Fruit fly (Drosophila melanogaster) whole organism, prepupa: ENCODE data around the gene Tbc1d22.
A peak's percentile ranks its signal among the peaks of the same experiment; 100 is the strongest.

ENCODE experiments used
- Blimp-1 ChIP-seq: fragments of 200-800 bp; sonication (Bioruptor generic); optimal IDR thresholded peaks from 3 replicates; lab custom pipeline; 2017; ENCODE audit warnings: missing biosample characterization, missing genetic modification characterization, mild to moderate bottlenecking, moderate library complexity, missing genetic modification reagents
- CG10631 ChIP-seq: fragments of 200-800 bp; sonication (Bioruptor generic); optimal IDR thresholded peaks from 2 replicates; lab custom pipeline; 2016; ENCODE audit warnings: missing biosample characterization, missing genetic modification characterization
- CG11294 ChIP-seq: fragments of 200-800 bp; sonication (Bioruptor generic); IDR thresholded peaks from 2 replicates; pipeline ENCODE4 v1.3.6; 2022; ENCODE audit warnings: missing biosample characterization, missing genetic modification characterization
- CG11902 ChIP-seq: fragments of 200-800 bp; sonication (Bioruptor generic); optimal IDR thresholded peaks from 3 replicates; lab custom pipeline; 2016; ENCODE audit warnings: missing biosample characterization, missing genetic modification characterization
- CG1621 ChIP-seq: fragments of 200-800 bp; sonication (Bioruptor generic); optimal IDR thresholded peaks from 3 replicates; lab custom pipeline; 2018; ENCODE audit warnings: missing biosample characterization, mild to moderate bottlenecking, missing genetic modification characterization
- CG16779 ChIP-seq: fragments of 200-800 bp; sonication (Bioruptor generic); optimal IDR thresholded peaks from 3 replicates; lab custom pipeline; 2017; ENCODE audit warnings: missing biosample characterization, mild to moderate bottlenecking, missing genetic modification characterization
- CG3032 ChIP-seq: fragments of 200-800 bp; optimal IDR thresholded peaks from 2 replicates; lab custom pipeline; 2019; ENCODE audit warnings: missing biosample characterization, mild to moderate bottlenecking, missing genetic modification characterization, moderate library complexity
- CG31627 ChIP-seq: fragments of 200-800 bp; sonication (Bioruptor generic); optimal IDR thresholded peaks from 3 replicates; lab custom pipeline; 2016; ENCODE audit warnings: missing biosample characterization, missing genetic modification characterization
- CG32006 ChIP-seq: fragments of 200-800 bp; sonication (Bioruptor generic); optimal IDR thresholded peaks from 3 replicates; lab custom pipeline; 2017; ENCODE audit warnings: missing biosample characterization, mild to moderate bottlenecking, missing genetic modification characterization
- CG34406 ChIP-seq: fragments of 200-800 bp; sonication (Bioruptor generic); optimal IDR thresholded peaks from 3 replicates; lab custom pipeline; 2016; ENCODE audit warnings: missing biosample characterization, missing genetic modification characterization
- CG4318 ChIP-seq: fragments of 200-800 bp; sonication (Bioruptor generic); optimal IDR thresholded peaks from 3 replicates; lab custom pipeline; 2017; ENCODE audit warnings: missing biosample characterization, mild to moderate bottlenecking, missing genetic modification characterization
- CG6163 ChIP-seq: fragments of 200-800 bp; sonication (Bioruptor generic); IDR thresholded peaks from 3 replicates; pipeline ENCODE4 v1.3.6; 2022; ENCODE audit warnings: missing biosample characterization, missing genetic modification characterization
- CG6276 ChIP-seq: fragments of 200-800 bp; sonication (Bioruptor generic); optimal IDR thresholded peaks from 2 replicates; lab custom pipeline; 2017; ENCODE audit warnings: missing biosample characterization, mild to moderate bottlenecking, missing genetic modification characterization
- CG6792 ChIP-seq: fragments of 200-800 bp; sonication (Bioruptor generic); optimal IDR thresholded peaks from 3 replicates; lab custom pipeline; 2016; ENCODE audit warnings: missing biosample characterization, missing genetic modification characterization
- CG6808 ChIP-seq: fragments of 200-800 bp; sonication (Bioruptor generic); optimal IDR thresholded peaks from 3 replicates; lab custom pipeline; 2017; ENCODE audit warnings: missing biosample characterization, missing genetic modification characterization, mild to moderate bottlenecking, moderate library complexity, missing genetic modification reagents
- CG8319 ChIP-seq: fragments of 200-800 bp; sonication (Bioruptor generic); optimal IDR thresholded peaks from 3 replicates; lab custom pipeline; 2016; ENCODE audit warnings: missing biosample characterization, missing genetic modification characterization
- Eip78C ChIP-seq: fragments of 200-800 bp; sonication (Bioruptor generic); peaks from one replicate; lab custom pipeline; 2016; ENCODE audit warnings: missing biosample characterization, missing genetic modification characterization
- Eip93F ChIP-seq: fragments of 200-800 bp; sonication (Bioruptor generic); optimal IDR thresholded peaks from 2 replicates; lab custom pipeline; 2016; ENCODE audit warnings: missing biosample characterization, mild to moderate bottlenecking, missing genetic modification characterization
- Ets96B ChIP-seq: fragments of 200-800 bp; optimal IDR thresholded peaks from 2 replicates; lab custom pipeline; 2019; ENCODE audit warnings: missing biosample characterization, mild to moderate bottlenecking, missing genetic modification characterization, moderate library complexity
- Hr4 ChIP-seq: fragments of 200-800 bp; sonication (Bioruptor generic); optimal IDR thresholded peaks from 3 replicates; lab custom pipeline; 2016; ENCODE audit warnings: missing biosample characterization, missing genetic modification characterization
- Met ChIP-seq: fragments of 200-800 bp; sonication (Bioruptor generic); optimal IDR thresholded peaks from 3 replicates; lab custom pipeline; 2016; ENCODE audit warnings: missing biosample characterization, missing genetic modification characterization
- Smox ChIP-seq: fragments of 200-800 bp; sonication (Bioruptor generic); optimal IDR thresholded peaks from 3 replicates; lab custom pipeline; 2016; ENCODE audit warnings: missing biosample characterization, missing genetic modification characterization
- Sox102F ChIP-seq: fragments of 200-800 bp; sonication (Bioruptor generic); optimal IDR thresholded peaks from 2 replicates; lab custom pipeline; 2016; ENCODE audit warnings: missing biosample characterization, mild to moderate bottlenecking, missing genetic modification characterization
- achi ChIP-seq: fragments of 200-800 bp; sonication (Bioruptor generic); optimal IDR thresholded peaks from 3 replicates; lab custom pipeline; 2016; ENCODE audit warnings: missing biosample characterization, missing genetic modification characterization
- acj6 ChIP-seq: fragments of 200-800 bp; sonication (Bioruptor generic); optimal IDR thresholded peaks from 3 replicates; lab custom pipeline; 2016; ENCODE audit warnings: missing biosample characterization, missing genetic modification characterization
- dac ChIP-seq: fragments of 200-800 bp; sonication (Bioruptor generic); optimal IDR thresholded peaks from 2 replicates; lab custom pipeline; 2017; ENCODE audit warnings: missing biosample characterization, mild to moderate bottlenecking, missing genetic modification characterization
- dsx ChIP-seq: fragments of 200-800 bp; optimal IDR thresholded peaks from 3 replicates; lab custom pipeline; 2019; ENCODE audit warnings: missing biosample characterization, mild to moderate bottlenecking, missing genetic modification characterization, moderate library complexity; ENCODE audit not compliant: poor library complexity, severe bottlenecking
- eg ChIP-seq: fragments of 200-800 bp; sonication (Bioruptor generic); IDR thresholded peaks from 3 replicates; pipeline ENCODE4 v1.3.6; 2022; ENCODE audit warnings: missing biosample characterization, missing genetic modification characterization
- esn ChIP-seq: fragments of 200-800 bp; sonication (Bioruptor generic); optimal IDR thresholded peaks from 2 replicates; lab custom pipeline; 2016; ENCODE audit warnings: missing biosample characterization, mild to moderate bottlenecking, missing genetic modification characterization, moderate library complexity
- fd85E ChIP-seq: fragments of 200-800 bp; sonication (Bioruptor generic); optimal IDR thresholded peaks from 3 replicates; lab custom pipeline; 2016; ENCODE audit warnings: missing biosample characterization, missing genetic modification characterization
- fkh ChIP-seq: fragments of 200-800 bp; sonication (Bioruptor generic); optimal IDR thresholded peaks from 3 replicates; lab custom pipeline; 2017; ENCODE audit warnings: missing biosample characterization, mild to moderate bottlenecking, missing genetic modification characterization, moderate library complexity
- lz ChIP-seq: fragments of 200-800 bp; sonication (Bioruptor generic); optimal IDR thresholded peaks from 3 replicates; lab custom pipeline; 2016; ENCODE audit warnings: missing biosample characterization, missing genetic modification characterization
- net ChIP-seq: fragments of 200-800 bp; sonication (Bioruptor generic); optimal IDR thresholded peaks from 3 replicates; lab custom pipeline; 2016; ENCODE audit warnings: missing biosample characterization, missing genetic modification characterization
- pdm3 ChIP-seq: fragments of 200-800 bp; sonication (Bioruptor generic); optimal IDR thresholded peaks from 3 replicates; lab custom pipeline; 2016; ENCODE audit warnings: missing biosample characterization, missing genetic modification characterization
- salr ChIP-seq, 2 experiments: fragments of 200-800 bp; sonication (Bioruptor generic); optimal IDR thresholded peaks; 3 replicates each; lab custom pipeline; 2016 to 2018; ENCODE audit warnings: missing biosample characterization in 2 of 2, missing genetic modification characterization in 2 of 2, mild to moderate bottlenecking in 1 of 2
- spab ChIP-seq: fragments of 200-800 bp; sonication (Bioruptor generic); optimal IDR thresholded peaks from 2 replicates; lab custom pipeline; 2017; ENCODE audit warnings: missing biosample characterization, mild to moderate bottlenecking, missing genetic modification characterization, missing genetic modification reagents
- ss ChIP-seq, 2 experiments: fragments of 200-800 bp; sonication (Bioruptor generic); optimal IDR thresholded peaks; 2 replicates in 1 of 2; 3 replicates in 1 of 2; lab custom pipeline; 2017 to 2018; ENCODE audit warnings: mild to moderate bottlenecking in 2 of 2, missing biosample characterization in 2 of 2, missing genetic modification characterization in 2 of 2, moderate library complexity in 1 of 2
- topi ChIP-seq: fragments of 200-800 bp; sonication (Bioruptor generic); optimal IDR thresholded peaks from 3 replicates; lab custom pipeline; 2016; ENCODE audit warnings: missing biosample characterization, missing genetic modification characterization

Gene Tbc1d22

dm6 chr3R:21152856-21153278 lies 50.9 kb downstream of the Tbc1d22 start (continued):
- TF ChIP-seq CG10631 (GFP tag; lab: Kevin White, UChicago), result no peak
- no peak for TF ChIP-seq CG4318 (GFP tag; lab: Kevin White, UChicago)
- peak; percentile 35 for TF ChIP-seq acj6 (GFP tag; lab: Kevin White, UChicago)
- no peak for TF ChIP-seq lz
- TF ChIP-seq ss (GFP tag; optimal IDR thresholded peaks at IDR 0.05; lab: Kevin White, UChicago), result peak; percentile 84 to 96
- peak; percentile 47 to 75 for TF ChIP-seq salr (GFP tag; optimal IDR thresholded peaks at IDR 0.05; lab: Kevin White, UChicago)
- TF ChIP-seq dsx (GFP tag; lab: Kevin White, UChicago), result peak; percentile 91
- peak; percentile 40 for TF ChIP-seq CG8319 (GFP tag; lab: Kevin White, UChicago)
- TF ChIP-seq CG1621 (tag; lab: Kevin White, UChicago), result peak; percentile 79
- peak; percentile 93 for TF ChIP-seq CG6808
- TF ChIP-seq CG31627 (GFP tag; lab: Kevin White, UChicago), result no peak
- peak; percentile 56; the same call in 1 of the 2 replicates for TF ChIP-seq CG11294
- peak; percentile 59 for TF ChIP-seq esn
- TF ChIP-seq CG6163 (GFP tag; lab: Robert Waterston, UW), result peak; percentile 97
- TF ChIP-seq CG6792 (GFP tag; lab: Kevin White, UChicago), result peak; percentile 51
- peak; percentile 86 for TF ChIP-seq net (GFP tag; lab: Kevin White, UChicago)
- peak; percentile 91 for TF ChIP-seq Eip93F
- no peak for TF ChIP-seq CG11902
- TF ChIP-seq Blimp-1 (GFP tag; lab: Kevin White, UChicago), result peak; percentile 76
- TF ChIP-seq achi (GFP tag; lab: Kevin White, UChicago), result peak; percentile 71
- TF ChIP-seq pdm3 (GFP tag; lab: Kevin White, UChicago), result peak; percentile 39
- peak; percentile 96 for TF ChIP-seq CG16779 (tag; lab: Kevin White, UChicago)
- TF ChIP-seq fkh (GFP tag; lab: Kevin White, UChicago), result no peak
- peak; percentile 87 for TF ChIP-seq Sox102F (GFP tag; lab: Kevin White, UChicago)
- TF ChIP-seq topi (GFP tag; lab: Kevin White, UChicago), result peak; percentile 67
- TF ChIP-seq CG32006 (GFP tag; lab: Kevin White, UChicago), result peak; percentile 62
- peak; percentile 45 for TF ChIP-seq Smox
- TF ChIP-seq Ets96B, result peak; percentile 76
- TF ChIP-seq fd85E, result peak; percentile 79
- peak; percentile 98 for TF ChIP-seq CG6276 (GFP tag; lab: Kevin White, UChicago)
- peak; percentile 69 for TF ChIP-seq dac
- TF ChIP-seq Hr4 (GFP tag; lab: Kevin White, UChicago), result peak; percentile 61
- peak; percentile 50 for TF ChIP-seq Met (GFP tag; lab: Kevin White, UChicago)
- TF ChIP-seq spab (GFP tag; lab: Kevin White, UChicago), result peak; percentile 56
- TF ChIP-seq, all 60 proteins: peak for 48

- no peak for TF ChIP-seq CG34406
- TF ChIP-seq CG3032, result no peak
- 0 out of 3 replicates have a peak, but pooled peaks have one; percentile 32 for TF ChIP-seq eg
- TF ChIP-seq Eip78C (GFP tag; lab: Kevin White, UChicago), result peak; percentile 72
Observed at dm6 chr3R:21154130-21154529, 52.1 kb downstream of the Tbc1d22 start.
